Worm (Caenorhabditis elegans) whole organism, midembryonic: ENCODE data around the gene acl-3.

ENCODE experiments used
- T22C8.4 ChIP-seq: fragments of 200-800 bp; sonication (Bioruptor generic); IDR thresholded peaks from 2 replicates; pipeline ENCODE4 v1.3.6; 2022; ENCODE audit warnings: missing genetic modification characterization, missing compliant biosample characterization
- cog-1 ChIP-seq: sonication (generic microtip); optimal IDR thresholded peaks from 2 replicates; lab custom pipeline; 2016; ENCODE audit warnings: missing genetic modification characterization, missing compliant biosample characterization
- flt-1 ChIP-seq: fragments of 200-800 bp; sonication (Bioruptor generic); IDR thresholded peaks from 2 replicates; pipeline ENCODE4 v1.3.6; 2022; ENCODE audit warnings: missing genetic modification characterization, missing compliant biosample characterization
- klf-2 ChIP-seq: fragments of 200-800 bp; sonication (Bioruptor generic); conservative IDR thresholded peaks from 2 replicates; pipeline ENCODE4 v1.3.6; 2022; ENCODE audit warnings: missing genetic modification reagents, missing genetic modification characterization, missing compliant biosample characterization
- med-1 ChIP-seq: sonication (generic microtip); optimal IDR thresholded peaks from 2 replicates; lab custom pipeline; 2017; ENCODE audit warnings: missing genetic modification characterization, mild to moderate bottlenecking, missing compliant biosample characterization, antibody characterized with exemption, missing genetic modification reagents; ENCODE audit not compliant: insufficient read depth
- ref-1 ChIP-seq: fragments of 200-800 bp; sonication (Bioruptor generic); conservative IDR thresholded peaks from 2 replicates; pipeline ENCODE4 v1.3.6; 2022; ENCODE audit warnings: missing genetic modification reagents, missing genetic modification characterization, missing compliant biosample characterization
- tab-1 ChIP-seq: fragments of 200-800 bp; sonication (Bioruptor generic); IDR thresholded peaks from 2 replicates; pipeline ENCODE4 v1.3.6; 2022; ENCODE audit warnings: missing genetic modification characterization, missing compliant biosample characterization
- ztf-23 ChIP-seq: fragments of 200-800 bp; sonication (Bioruptor generic); IDR thresholded peaks from 2 replicates; pipeline ENCODE4 v1.3.6; 2022; ENCODE audit warnings: missing genetic modification reagents, missing genetic modification characterization, missing compliant biosample characterization

ce11 chrIV:11700100-11700499 lies 48.3 kb upstream of the acl-3 start:
- TF ChIP-seq T22C8.4 (GFP tag; lab: Robert Waterston, UW): no peak
- TF ChIP-seq med-1 (GFP tag; lab: Kevin White, UChicago): no peak
- no peak for TF ChIP-seq ref-1 (GFP tag; lab: Robert Waterston, UW)
- no peak for TF ChIP-seq cog-1 (tag; lab: Kevin White, UChicago)
- no peak for TF ChIP-seq tab-1 (GFP tag; lab: Robert Waterston, UW)
- no peak for TF ChIP-seq flt-1 (GFP tag; lab: Robert Waterston, UW)
- TF ChIP-seq ztf-23 (GFP tag; lab: Robert Waterston, UW): no peak
- TF ChIP-seq klf-2 (GFP tag; lab: Robert Waterston, UW): no peak
